Fruit fly (Drosophila melanogaster) whole organism, embryonic: ENCODE measurements around the gene mtTFB2.

Source experiments
- Ada2b ChIP-seq: fragments of 200-800 bp; sonication (Bioruptor generic); IDR thresholded peaks from 2 replicates; pipeline ENCODE4 v1.3.6; 2022; ENCODE audit warnings: missing biosample characterization, missing genetic modification characterization
- Awh ChIP-seq: fragments of 200-800 bp; sonication (Bioruptor generic); IDR thresholded peaks from 2 replicates; pipeline ENCODE4, ENCODE4 v1.3.6; 2022; ENCODE audit warnings: missing biosample characterization, missing genetic modification characterization
- Bgb ChIP-seq: fragments of 200-800 bp; sonication (Bioruptor generic); IDR thresholded peaks from 2 replicates; pipeline ENCODE4 v1.3.6; 2022; ENCODE audit warnings: missing biosample characterization, missing genetic modification characterization; ENCODE audit not compliant: partially characterized antibody
- Blimp-1 ChIP-seq: fragments of 200-800 bp; sonication (Bioruptor generic); optimal IDR thresholded peaks from 3 replicates; lab custom pipeline; 2018; ENCODE audit warnings: missing biosample characterization, missing genetic modification characterization, mild to moderate bottlenecking, moderate library complexity, missing genetic modification reagents
- C15 ChIP-seq: fragments of 200-800 bp; sonication (Bioruptor generic); IDR thresholded peaks from 3 replicates; pipeline ENCODE4 v1.3.6; 2022; ENCODE audit warnings: missing biosample characterization, missing genetic modification characterization
- CG10274 ChIP-seq: fragments of 200-800 bp; sonication (Bioruptor generic); optimal IDR thresholded peaks from 3 replicates; lab custom pipeline; 2017; ENCODE audit warnings: missing biosample characterization, mild to moderate bottlenecking, missing genetic modification characterization
- CG10543 ChIP-seq: fragments of 200-800 bp; sonication (Bioruptor generic); optimal IDR thresholded peaks from 3 replicates; lab custom pipeline; 2017; ENCODE audit warnings: missing biosample characterization, mild to moderate bottlenecking, missing genetic modification characterization, moderate library complexity
- CG11456 ChIP-seq: fragments of 200-800 bp; sonication (Bioruptor generic); IDR thresholded peaks from 3 replicates; pipeline ENCODE4 v1.3.6; 2022; ENCODE audit warnings: missing biosample characterization, missing genetic modification characterization
- CG12744 ChIP-seq: fragments of 200-800 bp; sonication (Bioruptor generic); optimal IDR thresholded peaks from 2 replicates; lab custom pipeline; 2016; ENCODE audit warnings: missing biosample characterization, missing genetic modification characterization
- CG13296 ChIP-seq: fragments of 200-800 bp; sonication (Bioruptor generic); optimal IDR thresholded peaks from 3 replicates; lab custom pipeline; 2018; ENCODE audit warnings: missing biosample characterization, mild to moderate bottlenecking, missing genetic modification characterization
- CG1603 ChIP-seq: fragments of 200-800 bp; sonication (Bioruptor generic); optimal IDR thresholded peaks from 2 replicates; lab custom pipeline; 2019; ENCODE audit warnings: missing biosample characterization, mild to moderate bottlenecking, missing genetic modification characterization, moderate library complexity
- CG18476 ChIP-seq: fragments of 200-800 bp; sonication (Bioruptor generic); optimal IDR thresholded peaks from 2 replicates; lab custom pipeline; 2016; ENCODE audit warnings: missing biosample characterization, mild to moderate bottlenecking, missing genetic modification characterization
- CG18599 ChIP-seq: fragments of 200-800 bp; sonication (Bioruptor generic); optimal IDR thresholded peaks from 3 replicates; lab custom pipeline; 2017; ENCODE audit warnings: missing biosample characterization, missing genetic modification characterization, mild to moderate bottlenecking, moderate library complexity, missing genetic modification reagents
- CG2116 ChIP-seq: fragments of 200-800 bp; sonication (Bioruptor generic); optimal IDR thresholded peaks from 3 replicates; lab custom pipeline; 2018; ENCODE audit warnings: missing biosample characterization, mild to moderate bottlenecking, missing genetic modification characterization
- CG32767 ChIP-seq: fragments of 200-800 bp; sonication (Bioruptor generic); IDR thresholded peaks from 2 replicates; pipeline ENCODE4 v1.3.6; 2022; ENCODE audit warnings: missing biosample characterization, missing genetic modification characterization
- CG34224 ChIP-seq: fragments of 200-800 bp; sonication (Bioruptor generic); IDR thresholded peaks from 3 replicates; pipeline ENCODE4 v1.3.6; 2022; ENCODE audit warnings: missing biosample characterization, missing genetic modification characterization; ENCODE audit not compliant: partially characterized antibody
- CG34376 ChIP-seq: fragments of 200-800 bp; sonication (Bioruptor generic); optimal IDR thresholded peaks from 2 replicates; lab custom pipeline; 2018; ENCODE audit warnings: missing biosample characterization, mild to moderate bottlenecking, missing genetic modification characterization
- CG3995 ChIP-seq: fragments of 200-800 bp; sonication (Bioruptor generic); optimal IDR thresholded peaks from 3 replicates; lab custom pipeline; 2016; ENCODE audit warnings: missing biosample characterization, missing genetic modification characterization
- CG6689 ChIP-seq: fragments of 200-800 bp; sonication (Bioruptor generic); IDR thresholded peaks from 2 replicates; pipeline ENCODE4 v1.3.6; 2022; ENCODE audit warnings: missing biosample characterization, missing genetic modification characterization
- CG7839 ChIP-seq: fragments of 200-800 bp; sonication (Bioruptor generic); optimal IDR thresholded peaks from 3 replicates; lab custom pipeline; 2018; ENCODE audit warnings: missing biosample characterization, mild to moderate bottlenecking, missing genetic modification characterization, moderate library complexity
- CG7987 ChIP-seq: fragments of 200-800 bp; sonication (Bioruptor generic); optimal IDR thresholded peaks from 2 replicates; lab custom pipeline; 2018; ENCODE audit warnings: missing biosample characterization, mild to moderate bottlenecking, missing genetic modification characterization, moderate library complexity
- CG8388 ChIP-seq: fragments of 200-800 bp; sonication (Bioruptor generic); optimal IDR thresholded peaks from 2 replicates; lab custom pipeline; 2019; ENCODE audit warnings: missing biosample characterization, mild to moderate bottlenecking, missing genetic modification characterization, moderate library complexity
- Elba2 ChIP-seq: fragments of 200-800 bp; sonication (Bioruptor generic); optimal IDR thresholded peaks from 3 replicates; lab custom pipeline; 2016; ENCODE audit warnings: missing biosample characterization, missing genetic modification characterization
- Hey ChIP-seq: fragments of 200-800 bp; sonication (Bioruptor generic); optimal IDR thresholded peaks from 3 replicates; lab custom pipeline; 2018; ENCODE audit warnings: missing biosample characterization, mild to moderate bottlenecking, missing genetic modification characterization
- HmgZ ChIP-seq: fragments of 200-800 bp; sonication (Bioruptor generic); optimal IDR thresholded peaks from 2 replicates; lab custom pipeline; 2018; ENCODE audit warnings: missing biosample characterization, mild to moderate bottlenecking, missing genetic modification characterization
- Hsf ChIP-seq: fragments of 200-800 bp; sonication (Bioruptor generic); optimal IDR thresholded peaks from 3 replicates; lab custom pipeline; 2016; ENCODE audit warnings: missing biosample characterization, missing genetic modification characterization
- Jarid2 ChIP-seq: fragments of 200-800 bp; sonication (Bioruptor generic); optimal IDR thresholded peaks from 3 replicates; lab custom pipeline; 2017; ENCODE audit warnings: mild to moderate bottlenecking, missing biosample characterization, missing genetic modification reagents, missing genetic modification characterization
- Mes4 ChIP-seq: fragments of 200-800 bp; sonication (Bioruptor generic); optimal IDR thresholded peaks from 2 replicates; lab custom pipeline; 2016; ENCODE audit warnings: missing biosample characterization, missing genetic modification characterization
- Myb ChIP-seq: fragments of 200-800 bp; sonication (Bioruptor generic); optimal IDR thresholded peaks from 2 replicates; lab custom pipeline; 2016; ENCODE audit warnings: missing biosample characterization, missing genetic modification characterization
- NC2β ChIP-seq: fragments of 200-800 bp; sonication (Bioruptor generic); optimal IDR thresholded peaks from 2 replicates; lab custom pipeline; 2016; ENCODE audit warnings: missing biosample characterization, missing genetic modification characterization
- NK7.1 ChIP-seq: fragments of 200-800 bp; sonication (Bioruptor generic); optimal IDR thresholded peaks from 3 replicates; lab custom pipeline; 2016; ENCODE audit warnings: missing biosample characterization, missing genetic modification characterization
- Pdp1 ChIP-seq, 2 experiments: fragments of 200-800 bp; sonication (Bioruptor generic); optimal IDR thresholded peaks; 3 replicates each; lab custom pipeline; 2016; ENCODE audit warnings: missing biosample characterization in 2 of 2, missing genetic modification characterization in 2 of 2, mild to moderate bottlenecking in 1 of 2, moderate library complexity in 1 of 2
- Poxn ChIP-seq: fragments of 200-800 bp; sonication (Bioruptor generic); IDR thresholded peaks from 2 replicates; pipeline ENCODE4 v1.3.6; 2022; ENCODE audit warnings: missing biosample characterization, missing genetic modification characterization
- ap ChIP-seq: fragments of 200-800 bp; sonication (Bioruptor generic); IDR thresholded peaks from 2 replicates; pipeline ENCODE4 v1.3.6; 2022; ENCODE audit warnings: missing biosample characterization, missing genetic modification characterization
- dpn ChIP-seq, 2 experiments: fragments of 200-800 bp; sonication (Bioruptor generic); optimal IDR thresholded peaks; 3 replicates each; lab custom pipeline; 2016; ENCODE audit warnings: missing biosample characterization in 2 of 2, missing genetic modification characterization in 2 of 2
- exex ChIP-seq: fragments of 200-800 bp; sonication (Bioruptor generic); optimal IDR thresholded peaks from 4 replicates; lab custom pipeline; 2018; ENCODE audit warnings: missing biosample characterization, mild to moderate bottlenecking, missing genetic modification characterization, moderate library complexity
- grn ChIP-seq: fragments of 200-800 bp; sonication (Bioruptor generic); optimal IDR thresholded peaks from 3 replicates; lab custom pipeline; 2017; ENCODE audit warnings: missing biosample characterization, missing genetic modification characterization
- klu ChIP-seq: fragments of 200-800 bp; sonication (Bioruptor generic); IDR thresholded peaks from 2 replicates; pipeline ENCODE4 v1.3.6; 2022; ENCODE audit warnings: missing biosample characterization, missing genetic modification characterization
- shn ChIP-seq: fragments of 200-800 bp; sonication (Bioruptor generic); optimal IDR thresholded peaks from 3 replicates; lab custom pipeline; 2016; ENCODE audit warnings: missing biosample characterization, missing genetic modification characterization
- stwl ChIP-seq: fragments of 200-800 bp; sonication (Bioruptor generic); optimal IDR thresholded peaks from 3 replicates; lab custom pipeline; 2018; ENCODE audit warnings: missing biosample characterization, mild to moderate bottlenecking, missing genetic modification characterization, moderate library complexity
- sug ChIP-seq: fragments of 200-800 bp; optimal IDR thresholded peaks from 2 replicates; lab custom pipeline; 2019; ENCODE audit warnings: missing biosample characterization, mild to moderate bottlenecking, missing genetic modification characterization, moderate library complexity
- unc-4 ChIP-seq: fragments of 200-800 bp; sonication (Bioruptor generic); IDR thresholded peaks from 2 replicates; pipeline ENCODE4 v1.3.6; 2022; ENCODE audit warnings: missing biosample characterization, missing genetic modification characterization; ENCODE audit not compliant: partially characterized antibody
- usp ChIP-seq: fragments of >200 bp; optimal IDR thresholded peaks from 2 replicates; lab custom pipeline; 2017; ENCODE audit warnings: missing biosample characterization, missing genetic modification characterization

Gene mtTFB2

DNA sequence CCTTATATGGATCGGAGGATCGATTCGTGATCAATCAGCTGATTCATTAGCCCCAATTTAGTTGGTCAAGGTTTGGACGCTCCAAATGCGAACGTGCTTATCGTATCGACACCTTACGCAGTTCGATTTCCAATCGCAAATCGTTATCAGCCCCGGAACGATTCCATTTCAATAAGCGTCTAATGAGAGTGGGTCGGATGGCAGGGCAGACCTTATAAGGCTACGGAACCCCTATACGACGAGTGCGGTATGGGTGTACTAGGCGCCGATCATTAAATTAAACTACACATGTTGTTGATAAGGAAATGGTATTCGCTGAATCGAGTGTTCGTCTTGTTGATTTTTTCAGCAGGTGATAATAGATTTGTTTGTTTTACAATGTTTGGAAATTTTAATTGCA, 9.6 kb upstream of the mtTFB2 start (continued):
- TF ChIP-seq Elba2 (no peak), CG11456 (GFP tag; lab: Robert Waterston, UW) (no peak), CG13296 (no peak), CG3995 (GFP tag; lab: Kevin White, UChicago) (no peak), shn (GFP tag; lab: Kevin White, UChicago) (no peak), CG7987 (GFP tag; lab: Kevin White, UChicago) (peak; percentile 8), HmgZ (tag; lab: Kevin White, UChicago) (peak; percentile 1), CG18599 (GFP tag; lab: Kevin White, UChicago) (peak; percentile 29), Jarid2 (GFP tag; lab: Kevin White, UChicago) (no peak), ap (GFP tag; lab: Robert Waterston, UW) (no peak), Ada2b (no peak), Hsf (GFP tag; lab: Kevin White, UChicago) (no peak), CG34376 (GFP tag; lab: Kevin White, UChicago) (peak; percentile 67), CG7839 (no peak), NK7.1 (GFP tag; lab: Kevin White, UChicago) (no peak), grn (GFP tag; lab: Kevin White, UChicago) (peak; percentile 93), Blimp-1 (GFP tag; lab: Kevin White, UChicago) (no peak), CG6689 (no peak), CG8388 (no peak), stwl (tag; lab: Kevin White, UChicago) (no peak), exex (tag; lab: Kevin White, UChicago) (peak; percentile 97), Mes4 (GFP tag; lab: Kevin White, UChicago) (no peak), CG1603 (tag; lab: Kevin White, UChicago) (no peak), CG10274 (no peak), Myb (GFP tag; lab: Kevin White, UChicago) (no peak), Bgb (GFP tag; lab: Robert Waterston, UW) (no peak), CG10543 (GFP tag; lab: Kevin White, UChicago) (peak; percentile 36), CG2116 (GFP tag; lab: Kevin White, UChicago) (no peak), dpn (GFP tag; optimal IDR thresholded peaks at IDR 0.05; lab: Kevin White, UChicago) (no peak), Pdp1 (GFP tag; optimal IDR thresholded peaks at IDR 0.05; lab: Kevin White, UChicago) (peak in 1 of 2 experiments; percentile 59), Hey (tag; lab: Kevin White, UChicago) (peak; percentile 68), Awh (GFP tag; lab: Robert Waterston, UW) (0 out of 2 replicates have a peak, but pooled peaks have one; percentile 36), CG18476 (GFP tag; lab: Kevin White, UChicago) (no peak), C15 (no peak), usp (GFP tag; lab: Kevin White, UChicago) (no peak), klu (GFP tag; lab: Robert Waterston, UW) (no peak), CG34224 (no peak), CG32767 (no peak), Poxn (GFP tag; lab: Robert Waterston, UW) (no peak), CG12744 (GFP tag; lab: Kevin White, UChicago) (no peak), NC2β (GFP tag; lab: Kevin White, UChicago) (no peak), unc-4 (no peak), sug (peak; percentile 90)
